Worm (Caenorhabditis elegans) whole organism, L2 larva: Measurements from ENCODE around the gene D1079.1.

Source experiments
- aly-2 ChIP-seq: fragments of 150-350 bp; optimal IDR thresholded peaks from 2 replicates; lab custom pipeline; 2014; ENCODE audit warnings: missing biosample characterization, missing genetic modification characterization
- ama-1 ChIP-seq: fragments of 150-350 bp; optimal IDR thresholded peaks from 2 replicates; lab custom pipeline; 2018; ENCODE audit warnings: inconsistent platforms
- elt-3 ChIP-seq: sonication (generic microtip); optimal IDR thresholded peaks from 2 replicates; lab custom pipeline; 2017; ENCODE audit warnings: missing biosample characterization, missing genetic modification characterization
- nhr-21 ChIP-seq: fragments of 150-350 bp; optimal IDR thresholded peaks from 2 replicates; lab custom pipeline; 2014; ENCODE audit warnings: missing biosample characterization, missing genetic modification characterization
- nhr-25 ChIP-seq: fragments of 150-350 bp; sonication (generic microtip); optimal IDR thresholded peaks from 3 replicates; lab custom pipeline; 2014; ENCODE audit warnings: missing biosample characterization, missing genetic modification characterization
- nhr-77 ChIP-seq: fragments of 150-350 bp; optimal IDR thresholded peaks from 2 replicates; lab custom pipeline; 2014; ENCODE audit warnings: missing biosample characterization, missing genetic modification characterization
- ztf-1 ChIP-seq: fragments of 200-800 bp; sonication (Bioruptor generic); conservative IDR thresholded peaks from 2 replicates; pipeline ENCODE4 v1.3.6; 2022; ENCODE audit warnings: missing genetic modification characterization, missing compliant biosample characterization

ce11 chrX:4440641-4441040, 37.7 kb downstream of the D1079.1 start, which contains the start of gene F15A8.1:
- TF ChIP-seq ztf-1 (GFP tag; lab: Robert Waterston, UW) (no peak), nhr-77 (tag; lab: Kevin White, UChicago) (no peak), nhr-25 (tag; lab: Kevin White, UChicago) (no peak), elt-3 (no peak), ama-1 (lab: Kevin White, UChicago) (no peak), nhr-21 (tag; lab: Kevin White, UChicago) (no peak), aly-2 (tag; lab: Kevin White, UChicago) (no peak)
